Worm (Caenorhabditis elegans): ENCODE measurements around the gene fat-1.

DNA sequence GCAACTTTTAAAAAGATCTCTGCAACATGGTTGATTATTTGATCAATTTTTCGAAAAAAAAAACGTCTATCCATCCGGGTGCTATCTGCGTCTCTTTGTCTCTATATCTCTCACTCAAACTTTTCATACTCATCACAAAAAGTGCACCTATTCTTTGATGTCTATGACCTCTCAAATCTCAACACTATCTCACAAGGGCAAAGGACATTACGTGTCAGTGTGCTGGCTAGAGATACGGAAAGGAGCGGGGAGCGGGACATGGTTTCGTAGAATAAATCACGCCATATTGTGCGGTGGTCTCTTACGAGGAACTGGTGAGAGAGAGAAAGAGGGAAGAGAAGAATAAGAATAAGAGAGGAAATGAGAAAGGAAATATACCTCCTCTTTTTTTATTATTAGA is 7.0 kb downstream of the fat-1 start:
- no peak for TF ChIP-seq klf-2 (GFP tag; conservative IDR thresholded peaks at IDR 0.05)
- TF ChIP-seq ztf-29 (GFP tag; IDR thresholded peaks at IDR 0.05) = no peak
- TF ChIP-seq cog-1 (tag; optimal IDR thresholded peaks at IDR 0.05) = no peak
- TF ChIP-seq flt-1 (GFP tag; IDR thresholded peaks at IDR 0.05) = no peak
- no peak for TF ChIP-seq ref-1 (GFP tag; conservative IDR thresholded peaks at IDR 0.05)
- no peak for TF ChIP-seq tab-1 (GFP tag; IDR thresholded peaks at IDR 0.05)
- TF ChIP-seq T22C8.4 (GFP tag; IDR thresholded peaks at IDR 0.05) = no peak
- TF ChIP-seq med-1 (GFP tag; optimal IDR thresholded peaks at IDR 0.05; ENCODE audit: insufficient read depth) = no peak
- TF ChIP-seq ztf-23 (GFP tag; IDR thresholded peaks at IDR 0.05) = no peak

All from whole organism, midembryonic.